Fruit fly (Drosophila melanogaster) whole organism, wandering third instar larva: ENCODE data around the gene CG43732.

ENCODE experiments used
- CG9705 ChIP-seq: fragments of 200-800 bp; sonication (Bioruptor generic); optimal IDR thresholded peaks from 2 replicates; lab custom pipeline; 2018; ENCODE audit warnings: missing biosample characterization, mild to moderate bottlenecking, missing genetic modification characterization
- Dif ChIP-seq: fragments of 200-275, 200-300 bp; sonication (Bioruptor generic); optimal IDR thresholded peaks from 2 replicates; lab custom pipeline; 2018; ENCODE audit warnings: missing biosample characterization, missing genetic modification characterization; ENCODE audit not compliant: partially characterized antibody
- Myc ChIP-seq: fragments of >200 bp; optimal IDR thresholded peaks from 2 replicates; lab custom pipeline; 2017
- br ChIP-seq: fragments of 200-800 bp; sonication (Bioruptor generic); optimal IDR thresholded peaks from 2 replicates; lab custom pipeline; 2016; ENCODE audit warnings: missing biosample characterization, missing genetic modification characterization
- dl ChIP-seq, 2 experiments: fragments of 175-275, 200-275 bp in 1 of 2; fragments of 200-275 bp in 1 of 2; sonication (Bioruptor generic); optimal IDR thresholded peaks; lab custom pipeline; 2018; ENCODE audit warnings: mild to moderate bottlenecking in 2 of 2, missing biosample characterization in 2 of 2, missing genetic modification characterization in 2 of 2, moderate library complexity in 2 of 2; ENCODE audit not compliant: partially characterized antibody in 2 of 2, insufficient read depth in 1 of 2
- h ChIP-seq: fragments of 200-800 bp; sonication (Bioruptor generic); optimal IDR thresholded peaks from 3 replicates; lab custom pipeline; 2016; ENCODE audit warnings: missing biosample characterization, mild to moderate bottlenecking, missing genetic modification characterization
- psq ChIP-seq: fragments of 200-800 bp; sonication (Bioruptor generic); optimal IDR thresholded peaks from 3 replicates; lab custom pipeline; 2017; ENCODE audit warnings: missing biosample characterization, mild to moderate bottlenecking, missing genetic modification characterization, moderate library complexity
- usp ChIP-seq: fragments of >200 bp; optimal IDR thresholded peaks from 2 replicates; lab custom pipeline; 2017; ENCODE audit warnings: missing biosample characterization, missing genetic modification characterization

dm6 chr3R:18910923-18911322 is 39.1 kb upstream of the CG43732 start:
- TF ChIP-seq dl (GFP tag; optimal IDR thresholded peaks at IDR 0.05; lab: Kevin White, UChicago; ENCODE audit: insufficient read depth in 1 of 2, partially characterized antibody in 2 of 2), result no peak
- no peak for TF ChIP-seq Dif
- no peak for TF ChIP-seq br (GFP tag; lab: Kevin White, UChicago)
- TF ChIP-seq usp (GFP tag; lab: Kevin White, UChicago), result no peak
- TF ChIP-seq Myc, result no peak
- no peak for TF ChIP-seq psq
- TF ChIP-seq h (GFP tag; lab: Kevin White, UChicago), result no peak
- no peak for TF ChIP-seq CG9705
